Fruit fly (Drosophila melanogaster) whole organism, embryonic: ENCODE data around the gene CG13373.
A peak's percentile ranks its signal among the peaks of the same experiment; 100 is the strongest.

Experiments used
- Bgb ChIP-seq: fragments of 200-800 bp; sonication (Bioruptor generic); IDR thresholded peaks from 2 replicates; pipeline ENCODE4 v1.3.6; 2022; ENCODE audit warnings: missing biosample characterization, missing genetic modification characterization; ENCODE audit not compliant: partially characterized antibody
- CG10565 ChIP-seq: fragments of 200-800 bp; sonication (Bioruptor generic); optimal IDR thresholded peaks from 3 replicates; lab custom pipeline; 2016; ENCODE audit warnings: missing biosample characterization, mild to moderate bottlenecking, missing genetic modification characterization
- CG13123 ChIP-seq: fragments of 200-800 bp; sonication (Bioruptor generic); optimal IDR thresholded peaks from 2 replicates; lab custom pipeline; 2016; ENCODE audit warnings: missing biosample characterization, missing genetic modification characterization
- CG13287 ChIP-seq: fragments of 200-800 bp; sonication (Bioruptor generic); IDR thresholded peaks from 2 replicates; pipeline ENCODE4 v1.3.6; 2022; ENCODE audit warnings: missing biosample characterization, missing genetic modification characterization; ENCODE audit not compliant: partially characterized antibody
- CG14860 ChIP-seq: fragments of 200-800 bp; sonication (Bioruptor generic); IDR thresholded peaks from 3 replicates; pipeline ENCODE4 v1.3.6; 2022; ENCODE audit warnings: missing biosample characterization, missing genetic modification characterization; ENCODE audit not compliant: partially characterized antibody
- CG15011 ChIP-seq: fragments of 200-800 bp; sonication (Bioruptor generic); optimal IDR thresholded peaks from 3 replicates; lab custom pipeline; 2018; ENCODE audit warnings: missing biosample characterization, mild to moderate bottlenecking, missing genetic modification characterization
- CG15073 ChIP-seq: fragments of 200-800 bp; sonication (Bioruptor generic); optimal IDR thresholded peaks from 2 replicates; lab custom pipeline; 2016; ENCODE audit warnings: missing biosample characterization, missing genetic modification characterization
- CG15269 ChIP-seq: fragments of 200-800 bp; sonication (Bioruptor generic); optimal IDR thresholded peaks from 2 replicates; lab custom pipeline; 2018; ENCODE audit warnings: missing biosample characterization, mild to moderate bottlenecking, missing genetic modification characterization, moderate library complexity
- CG1647 ChIP-seq: fragments of 200-800 bp; sonication (Bioruptor generic); optimal IDR thresholded peaks from 3 replicates; lab custom pipeline; 2016; ENCODE audit warnings: missing biosample characterization, missing genetic modification characterization
- CG17802 ChIP-seq: fragments of 200-800 bp; sonication (Bioruptor generic); optimal IDR thresholded peaks from 2 replicates; lab custom pipeline; 2018; ENCODE audit warnings: missing biosample characterization, mild to moderate bottlenecking, missing genetic modification characterization, moderate library complexity
- CG18476 ChIP-seq: fragments of 200-800 bp; sonication (Bioruptor generic); optimal IDR thresholded peaks from 2 replicates; lab custom pipeline; 2016; ENCODE audit warnings: missing biosample characterization, mild to moderate bottlenecking, missing genetic modification characterization
- CG2116 ChIP-seq: fragments of 200-800 bp; sonication (Bioruptor generic); optimal IDR thresholded peaks from 3 replicates; lab custom pipeline; 2018; ENCODE audit warnings: missing biosample characterization, mild to moderate bottlenecking, missing genetic modification characterization
- CG32532 ChIP-seq: fragments of 200-800 bp; sonication (Bioruptor generic); IDR thresholded peaks from 2 replicates; pipeline ENCODE4 v1.3.6; 2022; ENCODE audit warnings: missing biosample characterization, missing genetic modification characterization
- CG8388 ChIP-seq: fragments of 200-800 bp; sonication (Bioruptor generic); optimal IDR thresholded peaks from 2 replicates; lab custom pipeline; 2019; ENCODE audit warnings: missing biosample characterization, mild to moderate bottlenecking, missing genetic modification characterization, moderate library complexity
- CG9215 ChIP-seq: fragments of 200-800 bp; sonication (Bioruptor generic); IDR thresholded peaks from 2 replicates; pipeline ENCODE4 v1.3.6; 2022; ENCODE audit warnings: missing biosample characterization, missing genetic modification characterization
- CG9797 ChIP-seq: fragments of 200-800 bp; sonication (Bioruptor generic); optimal IDR thresholded peaks from 3 replicates; lab custom pipeline; 2018; ENCODE audit warnings: missing biosample characterization, mild to moderate bottlenecking, missing genetic modification characterization
- CG9876 ChIP-seq: fragments of 200-800 bp; sonication (Bioruptor generic); optimal IDR thresholded peaks from 2 replicates; lab custom pipeline; 2016; ENCODE audit warnings: missing biosample characterization, missing genetic modification characterization
- CoRest ChIP-seq: fragments of 200-800 bp; sonication (Bioruptor generic); optimal IDR thresholded peaks from 3 replicates; lab custom pipeline; 2018; ENCODE audit warnings: missing biosample characterization, mild to moderate bottlenecking, missing genetic modification characterization, moderate library complexity
- Fer2 ChIP-seq: fragments of 200-800 bp; sonication (Bioruptor generic); optimal IDR thresholded peaks from 2 replicates; lab custom pipeline; 2018; ENCODE audit warnings: missing biosample characterization, mild to moderate bottlenecking, missing genetic modification characterization, moderate library complexity
- Gsc ChIP-seq: fragments of 200-800 bp; sonication (Bioruptor generic); IDR thresholded peaks from 2 replicates; pipeline ENCODE4 v1.3.6; 2022; ENCODE audit warnings: missing biosample characterization, missing genetic modification characterization
- H15 ChIP-seq: fragments of 200-800 bp; sonication (Bioruptor generic); IDR thresholded peaks from 3 replicates; pipeline ENCODE4 v1.3.6; 2022; ENCODE audit warnings: missing biosample characterization, missing genetic modification characterization
- Hmr ChIP-seq: fragments of 200-800 bp; sonication (Bioruptor generic); optimal IDR thresholded peaks from 3 replicates; lab custom pipeline; 2017; ENCODE audit warnings: mild to moderate bottlenecking, missing biosample characterization, missing genetic modification reagents, missing genetic modification characterization
- Hr3 ChIP-seq: fragments of 200-800 bp; sonication (Bioruptor generic); optimal IDR thresholded peaks from 3 replicates; lab custom pipeline; 2016; ENCODE audit warnings: missing biosample characterization, missing genetic modification characterization
- Hr78 ChIP-seq, 2 experiments: fragments of 200-800 bp in 1 of 2; fragments of >200 bp in 1 of 2; sonication (Bioruptor generic) in 1 of 2; optimal IDR thresholded peaks; 2 replicates each; lab custom pipeline; 2017 to 2019; ENCODE audit warnings: missing biosample characterization in 2 of 2, missing genetic modification characterization in 2 of 2, mild to moderate bottlenecking in 1 of 2, moderate library complexity in 1 of 2
- MTF-1 ChIP-seq: fragments of 200-800 bp; sonication (Bioruptor generic); optimal IDR thresholded peaks from 2 replicates; lab custom pipeline; 2018; ENCODE audit warnings: missing biosample characterization, mild to moderate bottlenecking, missing genetic modification characterization, borderline replicate concordance
- Med ChIP-seq: fragments of 200-800 bp; sonication (Bioruptor generic); peaks from one replicate; lab custom pipeline; 2016; ENCODE audit warnings: missing biosample characterization, missing genetic modification characterization, mild to moderate bottlenecking, inconsistent platforms, moderate library complexity
- Sry-δ ChIP-seq: fragments of 200-800 bp; sonication (Bioruptor generic); optimal IDR thresholded peaks from 2 replicates; lab custom pipeline; 2016; ENCODE audit warnings: missing biosample characterization, missing genetic modification characterization
- abd-A ChIP-seq: fragments of 200-800 bp; sonication (Bioruptor generic); optimal IDR thresholded peaks from 3 replicates; lab custom pipeline; 2019; ENCODE audit warnings: missing biosample characterization, mild to moderate bottlenecking, missing genetic modification characterization, moderate library complexity
- bab2 ChIP-seq: fragments of 200-800 bp; sonication (Bioruptor generic); optimal IDR thresholded peaks from 2 replicates; lab custom pipeline; 2016; ENCODE audit warnings: missing biosample characterization, missing genetic modification characterization
- bsh ChIP-seq, 2 experiments: fragments of 200-800 bp; sonication (Bioruptor generic); optimal IDR thresholded peaks; 2 replicates each; lab custom pipeline; 2017 to 2018; ENCODE audit warnings: mild to moderate bottlenecking in 2 of 2, missing biosample characterization in 2 of 2, missing genetic modification characterization in 2 of 2, moderate library complexity in 1 of 2
- croc ChIP-seq: fragments of 200-800 bp; sonication (Bioruptor generic); conservative IDR thresholded peaks from 3 replicates; pipeline ENCODE4 v1.3.6; 2022; ENCODE audit warnings: missing biosample characterization, missing genetic modification characterization
- dmrt11E ChIP-seq: fragments of 200-800 bp; sonication (Bioruptor generic); optimal IDR thresholded peaks from 3 replicates; lab custom pipeline; 2018; ENCODE audit warnings: missing biosample characterization, mild to moderate bottlenecking, missing genetic modification characterization, moderate library complexity
- gsb ChIP-seq: fragments of 200-800 bp; sonication (Bioruptor generic); IDR thresholded peaks from 2 replicates; pipeline ENCODE4 v1.3.6; 2022; ENCODE audit warnings: missing biosample characterization, missing genetic modification characterization
- gsb-n ChIP-seq: fragments of 200-800 bp; sonication (Bioruptor generic); optimal IDR thresholded peaks from 3 replicates; lab custom pipeline; 2018; ENCODE audit warnings: missing biosample characterization, mild to moderate bottlenecking, missing genetic modification characterization
- ham ChIP-seq: fragments of 200-800 bp; sonication (Bioruptor generic); IDR thresholded peaks from 2 replicates; pipeline ENCODE4 v1.3.6; 2022; ENCODE audit warnings: missing biosample characterization, missing genetic modification characterization
- hb ChIP-seq: fragments of 200-800 bp; sonication (Bioruptor generic); IDR thresholded peaks from 3 replicates; pipeline ENCODE4 v1.3.6; 2022; ENCODE audit warnings: missing biosample characterization, missing genetic modification characterization; ENCODE audit not compliant: partially characterized antibody
- hbn ChIP-seq: fragments of 200-800 bp; sonication (Bioruptor generic); IDR thresholded peaks from 2 replicates; pipeline ENCODE4 v1.3.6; 2022; ENCODE audit warnings: missing biosample characterization, missing genetic modification characterization; ENCODE audit not compliant: partially characterized antibody
- ken ChIP-seq: fragments of 200-800 bp; sonication (Bioruptor generic); IDR thresholded peaks from 3 replicates; pipeline ENCODE4 v1.3.6; 2022; ENCODE audit warnings: missing biosample characterization, missing genetic modification characterization
- kni ChIP-seq: fragments of 200-800 bp; sonication (Bioruptor generic); optimal IDR thresholded peaks from 3 replicates; lab custom pipeline; 2017; ENCODE audit warnings: mild to moderate bottlenecking, missing biosample characterization, missing genetic modification reagents, missing genetic modification characterization
- maf-S ChIP-seq: fragments of 200-800 bp; sonication (Bioruptor generic); optimal IDR thresholded peaks from 2 replicates; lab custom pipeline; 2016; ENCODE audit warnings: missing biosample characterization, missing genetic modification characterization
- nom ChIP-seq: fragments of 200-800 bp; sonication (Bioruptor generic); optimal IDR thresholded peaks from 2 replicates; lab custom pipeline; 2017; ENCODE audit warnings: missing biosample characterization, missing genetic modification characterization, mild to moderate bottlenecking, moderate library complexity, missing genetic modification reagents
- peb ChIP-seq: fragments of 200-800 bp; sonication (Bioruptor generic); IDR thresholded peaks from 2 replicates; pipeline ENCODE4 v1.3.6; 2022; ENCODE audit warnings: missing biosample characterization, missing genetic modification characterization
- ranshi ChIP-seq: fragments of 200-800 bp; sonication (Bioruptor generic); IDR thresholded peaks from 2 replicates; pipeline ENCODE4 v1.3.6; 2022; ENCODE audit warnings: missing biosample characterization, missing genetic modification characterization
- repo ChIP-seq: fragments of 200-800 bp; sonication (Bioruptor generic); optimal IDR thresholded peaks from 2 replicates; lab custom pipeline; 2016; ENCODE audit warnings: missing biosample characterization, missing genetic modification characterization
- ro ChIP-seq: fragments of 200-800 bp; sonication (Bioruptor generic); IDR thresholded peaks from 2 replicates; pipeline ENCODE4 v1.3.6; 2022; ENCODE audit warnings: missing biosample characterization, missing genetic modification characterization
- sna ChIP-seq: fragments of 200-800 bp; sonication (Bioruptor generic); IDR thresholded peaks from 2 replicates; pipeline ENCODE4 v1.3.6; 2022; ENCODE audit warnings: missing biosample characterization, missing genetic modification characterization; ENCODE audit not compliant: partially characterized antibody
- trem ChIP-seq: fragments of 200-800 bp; optimal IDR thresholded peaks from 3 replicates; lab custom pipeline; 2019; ENCODE audit warnings: missing biosample characterization, mild to moderate bottlenecking, missing genetic modification characterization, moderate library complexity
- trh ChIP-seq: fragments of 200-800 bp; sonication (Bioruptor generic); optimal IDR thresholded peaks from 2 replicates; lab custom pipeline; 2016; ENCODE audit warnings: missing biosample characterization, missing genetic modification characterization
- zen ChIP-seq: fragments of 200-800 bp; sonication (Bioruptor generic); optimal IDR thresholded peaks from 3 replicates; lab custom pipeline; 2018; ENCODE audit warnings: missing biosample characterization, mild to moderate bottlenecking, missing genetic modification characterization, moderate library complexity
- zfh2 ChIP-seq: fragments of 200-800 bp; sonication (Bioruptor generic); optimal IDR thresholded peaks from 2 replicates; lab custom pipeline; 2016; ENCODE audit warnings: missing biosample characterization, missing genetic modification characterization

Gene CG13373

dm6 chrX:524331-524730, 47.5 kb downstream of the CG13373 start (continued):
- TF ChIP-seq Med: peak; percentile 79
- TF ChIP-seq CG15269: peak; percentile 2
- no peak for TF ChIP-seq Hr78 (GFP tag; optimal IDR thresholded peaks at IDR 0.05; lab: Kevin White, UChicago)
- no peak for TF ChIP-seq Hr3
- TF ChIP-seq zfh2 (GFP tag; lab: Kevin White, UChicago): no peak
- no peak for TF ChIP-seq Sry-δ (GFP tag; lab: Kevin White, UChicago)
- TF ChIP-seq bsh (GFP tag; optimal IDR thresholded peaks at IDR 0.05; lab: Kevin White, UChicago): peak in 1 of 2 experiments; percentile 27
- TF ChIP-seq CG10565 (GFP tag; lab: Kevin White, UChicago): no peak
- no peak for TF ChIP-seq dmrt11E (tag; lab: Kevin White, UChicago)
- no peak for TF ChIP-seq CG1647 (GFP tag; lab: Kevin White, UChicago)
- no peak for TF ChIP-seq trem (tag; lab: Kevin White, UChicago)
- no peak for TF ChIP-seq Gsc (GFP tag; lab: Robert Waterston, UW)
- 0 out of 2 replicates have a peak, but pooled peaks have one; percentile 22 for TF ChIP-seq CG32532
- no peak for TF ChIP-seq CG2116 (GFP tag; lab: Kevin White, UChicago)
- TF ChIP-seq abd-A (tag; lab: Kevin White, UChicago): peak; percentile 67
- TF ChIP-seq CG9876 (GFP tag; lab: Kevin White, UChicago): no peak
- TF ChIP-seq maf-S: no peak
- no peak for TF ChIP-seq hb (GFP tag; lab: Robert Waterston, UW)
- no peak for TF ChIP-seq hbn (GFP tag; lab: Robert Waterston, UW)
- no peak for TF ChIP-seq Bgb (GFP tag; lab: Robert Waterston, UW)
- TF ChIP-seq CG14860: no peak
- TF ChIP-seq repo (GFP tag; lab: Kevin White, UChicago): no peak
- TF ChIP-seq CG15011 (GFP tag; lab: Kevin White, UChicago): no peak
- TF ChIP-seq nom (GFP tag; lab: Kevin White, UChicago): no peak
- TF ChIP-seq CG13123: no peak
- no peak for TF ChIP-seq trh (GFP tag; lab: Kevin White, UChicago)
- no peak for TF ChIP-seq ro
- TF ChIP-seq CoRest (tag; lab: Kevin White, UChicago): no peak
- TF ChIP-seq kni: peak; percentile 75
- TF ChIP-seq gsb (GFP tag; lab: Robert Waterston, UW): no peak
- TF ChIP-seq bab2 (GFP tag; lab: Kevin White, UChicago): no peak
- TF ChIP-seq ken (GFP tag; lab: Robert Waterston, UW): no peak
- no peak for TF ChIP-seq peb (GFP tag; lab: Robert Waterston, UW)
- no peak for TF ChIP-seq CG17802 (tag; lab: Kevin White, UChicago)
- peak; percentile 49 for TF ChIP-seq Hmr (GFP tag; lab: Kevin White, UChicago)
- no peak for TF ChIP-seq CG8388 (GFP tag; lab: Kevin White, UChicago)
- TF ChIP-seq ham (GFP tag; lab: Robert Waterston, UW): no peak
- no peak for TF ChIP-seq CG13287 (GFP tag; lab: Robert Waterston, UW)
- TF ChIP-seq gsb-n: no peak
- TF ChIP-seq CG9797 (GFP tag; lab: Kevin White, UChicago): no peak
- no peak for TF ChIP-seq CG18476 (GFP tag; lab: Kevin White, UChicago)
- no peak for TF ChIP-seq croc (GFP tag; lab: Robert Waterston, UW)
- TF ChIP-seq MTF-1: no peak
- no peak for TF ChIP-seq CG15073 (GFP tag; lab: Kevin White, UChicago)
- no peak for TF ChIP-seq H15 (GFP tag; lab: Robert Waterston, UW)
- TF ChIP-seq ranshi: 0 out of 2 replicates have a peak, but pooled peaks have one; percentile 24
- TF ChIP-seq zen (tag; lab: Kevin White, UChicago): no peak
- no peak for TF ChIP-seq Fer2 (tag; lab: Kevin White, UChicago)
- no peak for TF ChIP-seq CG9215 (GFP tag; lab: Robert Waterston, UW)
- TF ChIP-seq sna: no peak
